Fruit fly (Drosophila melanogaster): ENCODE measurements around the gene CG45073.

dm6 chr3R:30166159-30166784 lies 41.7 kb upstream of the CG45073 start, which contains the start of gene VhaAC45RP:
- TF ChIP-seq Sp1 (GFP tag; optimal IDR thresholded peaks at IDR 0.05) (no peak), pan (optimal IDR thresholded peaks at IDR 0.05) (no peak), br (GFP tag; optimal IDR thresholded peaks at IDR 0.05) (no peak), OdsH (GFP tag; optimal IDR thresholded peaks at IDR 0.05) (no peak), h (GFP tag; optimal IDR thresholded peaks at IDR 0.05) (no peak), usp (GFP tag; optimal IDR thresholded peaks at IDR 0.05) (no peak), Hnf4 (GFP tag; optimal IDR thresholded peaks at IDR 0.05) (no peak), woc (GFP tag; optimal IDR thresholded peaks at IDR 0.05) (no peak), Dfd (GFP tag; optimal IDR thresholded peaks at IDR 0.05) (no peak), Vsx2 (GFP tag; optimal IDR thresholded peaks at IDR 0.05; ENCODE audit: partially characterized antibody) (no peak)
